Worm (Caenorhabditis elegans) whole organism, dauer: ENCODE measurements around the gene phf-33.

Source experiments
- unc-62 ChIP-seq: sonication (generic microtip); optimal IDR thresholded peaks from 2 replicates; lab custom pipeline; 2017; ENCODE audit warnings: missing biosample characterization, missing genetic modification reagents, missing genetic modification characterization

Gene phf-33

ce11 chrX:13278876-13279275 is at the start of gene phf-33:
Gene phf-33 (minus strand): TSS chrX:13278976.
- no peak for TF ChIP-seq unc-62 (GFP tag; lab: Kevin White, UChicago)

DNA sequence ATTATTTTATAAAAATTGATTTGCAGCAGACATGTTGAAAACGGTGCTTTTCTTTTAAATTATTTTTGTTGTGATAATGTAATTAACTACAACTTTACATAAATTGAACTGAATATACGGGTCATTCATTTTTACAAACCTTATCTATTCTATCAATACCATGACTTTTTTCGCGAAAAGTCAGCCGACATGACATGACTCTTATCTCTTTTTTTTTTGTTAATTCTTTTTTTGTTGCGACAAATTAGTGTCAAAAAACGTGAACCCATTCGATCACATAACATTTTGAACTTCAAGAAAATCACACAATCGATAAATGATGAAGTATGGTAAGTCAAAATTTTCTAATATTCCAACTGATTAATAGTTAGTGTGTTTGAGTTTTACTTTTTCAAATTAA is 49.3 kb upstream of the phf-33 start, which contains the start of gene sir-2.2:
sir-2.2 (plus strand) TSS at position 34 of the 400 bp plus-strand sequence.
- no peak for TF ChIP-seq unc-62 (GFP tag; lab: Kevin White, UChicago)

DNA sequence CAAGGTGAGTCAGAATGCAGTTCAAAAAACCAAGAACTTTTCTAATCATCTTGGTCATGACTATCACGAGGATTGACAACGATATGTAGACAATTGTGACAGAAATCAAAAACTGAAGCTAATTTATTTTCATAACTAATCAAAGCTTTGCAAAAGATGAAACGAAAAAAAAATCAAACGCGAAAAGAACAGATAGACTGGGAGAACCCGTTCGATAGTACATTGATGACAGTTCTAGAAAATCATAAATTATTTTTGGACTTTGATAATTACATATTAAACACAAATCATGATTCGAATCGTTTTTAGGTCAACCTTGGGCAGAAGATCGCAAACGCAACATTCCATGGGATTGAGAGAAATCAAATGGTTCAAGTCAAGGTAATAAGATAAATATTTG is 46.3 kb upstream of the phf-33 start:
- no peak for TF ChIP-seq unc-62 (GFP tag; lab: Kevin White, UChicago)

ce11 chrX:13324326-13324725 is 45.5 kb upstream of the phf-33 start:
- TF ChIP-seq unc-62 (GFP tag; lab: Kevin White, UChicago), result no peak

DNA sequence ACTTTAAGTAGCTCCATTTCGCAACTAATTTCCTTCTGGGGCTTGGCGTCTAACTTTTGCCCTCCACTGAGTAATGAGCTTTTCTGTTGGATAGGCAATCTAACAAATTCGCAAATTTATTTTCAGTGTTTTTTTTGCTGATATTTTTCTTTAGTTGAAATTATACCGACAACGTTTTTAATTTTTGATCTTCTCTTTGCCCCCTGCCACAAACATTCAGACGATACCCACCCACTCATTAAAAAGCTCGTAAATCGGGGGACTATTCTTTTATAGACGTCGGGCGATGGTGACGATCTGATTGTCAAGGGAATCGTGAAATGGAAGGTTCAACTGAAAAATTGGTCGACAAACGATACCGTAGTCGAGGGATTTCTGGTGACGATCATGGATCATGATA is 44.9 kb upstream of the phf-33 start:
- no peak for TF ChIP-seq unc-62 (GFP tag; lab: Kevin White, UChicago)

ce11 chrX:13322886-13323285 is 44.1 kb upstream of the phf-33 start, which contains the start of gene F46G10.2:
Gene F46G10.2 (plus strand): TSS chrX:13322963.
- TF ChIP-seq unc-62 (GFP tag; lab: Kevin White, UChicago), result no peak

DNA sequence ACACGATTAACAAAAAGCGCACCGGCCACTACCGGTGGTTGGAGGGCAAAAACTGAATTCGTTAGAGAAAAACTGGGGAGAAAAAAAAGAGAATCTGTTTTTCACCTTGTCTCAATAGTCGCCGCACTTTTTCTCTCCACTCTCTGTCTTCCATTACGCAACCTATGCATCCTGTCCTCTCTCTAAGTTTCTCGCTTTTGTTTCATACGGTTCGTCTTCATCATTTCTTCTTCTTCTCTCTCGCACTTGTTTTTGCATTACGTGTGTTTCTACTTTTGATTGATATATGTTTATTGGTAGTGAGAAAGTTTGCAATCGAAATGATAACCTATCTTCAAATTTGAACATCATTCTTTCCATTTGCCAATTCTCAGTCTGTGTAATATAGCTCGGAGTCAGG is 41.8 kb upstream of the phf-33 start:
- TF ChIP-seq unc-62 (GFP tag; lab: Kevin White, UChicago), result no peak

- no peak for TF ChIP-seq unc-62 (GFP tag; lab: Kevin White, UChicago)
Measured at ce11 chrX:13318316-13318715, 39.5 kb upstream of the phf-33 start.

DNA sequence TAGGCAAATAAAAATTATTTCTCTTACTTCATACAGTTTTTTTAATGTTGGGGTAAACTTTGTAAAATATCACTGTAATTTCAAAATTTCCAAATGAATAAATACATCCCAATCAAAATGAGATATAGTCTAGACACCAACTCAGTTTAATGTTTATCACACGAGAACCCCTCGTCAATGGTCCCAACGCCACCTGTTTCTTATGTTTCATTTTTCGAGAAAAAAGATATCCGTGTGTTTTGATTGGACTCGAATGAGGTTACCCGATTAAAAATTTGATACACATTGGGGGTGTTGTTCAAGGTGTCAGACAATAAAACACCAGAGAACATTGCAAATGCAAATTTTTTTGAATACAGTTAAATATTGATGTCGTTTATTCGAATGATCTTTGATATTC is 38.8 kb upstream of the phf-33 start:
- TF ChIP-seq unc-62 (GFP tag; lab: Kevin White, UChicago), result no peak

DNA sequence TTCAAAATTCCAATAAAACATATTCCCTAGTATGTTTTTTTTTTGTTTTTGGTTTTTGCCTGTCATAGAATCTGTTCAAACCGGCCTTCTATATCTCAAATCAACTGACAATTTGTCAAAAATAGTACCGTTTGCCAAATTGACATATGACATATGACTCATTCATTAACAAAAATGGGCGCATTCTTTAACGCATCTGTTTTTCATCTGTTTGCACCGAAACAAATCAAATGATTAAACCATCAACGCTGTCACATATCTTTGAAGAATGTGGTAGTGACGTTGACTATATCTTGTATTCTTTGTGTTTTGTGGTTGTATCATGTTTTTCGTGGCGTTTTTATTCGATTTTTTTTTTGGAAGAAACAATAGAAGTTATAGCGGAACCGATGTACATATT is 36.3 kb upstream of the phf-33 start:
- no peak for TF ChIP-seq unc-62 (GFP tag; lab: Kevin White, UChicago)

DNA sequence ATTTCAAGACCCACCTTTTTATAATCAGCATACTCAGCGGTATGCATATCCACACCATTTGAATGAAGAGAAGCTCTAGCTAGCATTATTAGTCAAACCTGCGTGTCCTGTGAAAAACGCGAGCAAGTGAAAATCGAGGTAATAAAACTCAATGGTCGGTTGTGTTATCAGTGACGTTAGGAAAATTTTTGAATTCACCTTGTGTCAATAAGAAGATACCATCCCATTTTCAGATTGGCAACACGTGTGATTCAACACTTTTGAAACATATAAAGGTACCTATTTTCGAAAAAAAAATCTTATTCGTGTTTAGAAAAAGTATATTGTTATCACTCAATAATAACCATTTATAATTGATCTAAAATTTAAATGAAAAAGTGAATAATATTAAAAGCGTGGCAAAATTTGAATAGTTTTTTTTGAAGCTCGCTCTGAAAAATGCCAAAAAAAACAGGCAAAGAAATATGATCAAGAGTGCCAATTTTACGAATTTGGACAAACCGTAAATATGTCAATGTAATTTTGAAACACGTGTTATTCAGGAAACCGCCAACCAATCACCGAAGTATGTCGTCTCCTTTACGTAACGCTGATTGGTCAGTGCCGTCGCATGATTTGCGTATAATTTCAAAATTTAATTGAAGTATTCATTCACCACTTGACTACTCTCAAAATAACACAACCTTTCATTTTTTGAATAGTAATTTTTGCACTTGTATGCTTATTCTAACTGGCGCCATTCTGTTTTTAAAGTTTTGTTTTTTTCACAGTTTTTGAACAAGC is 33.1 kb upstream of the phf-33 start, which contains the start of gene F46G10.1:
F46G10.1 (minus strand) TSS at position 115 of the 783 bp plus-strand sequence.
- no peak for TF ChIP-seq unc-62 (GFP tag; lab: Kevin White, UChicago)

DNA sequence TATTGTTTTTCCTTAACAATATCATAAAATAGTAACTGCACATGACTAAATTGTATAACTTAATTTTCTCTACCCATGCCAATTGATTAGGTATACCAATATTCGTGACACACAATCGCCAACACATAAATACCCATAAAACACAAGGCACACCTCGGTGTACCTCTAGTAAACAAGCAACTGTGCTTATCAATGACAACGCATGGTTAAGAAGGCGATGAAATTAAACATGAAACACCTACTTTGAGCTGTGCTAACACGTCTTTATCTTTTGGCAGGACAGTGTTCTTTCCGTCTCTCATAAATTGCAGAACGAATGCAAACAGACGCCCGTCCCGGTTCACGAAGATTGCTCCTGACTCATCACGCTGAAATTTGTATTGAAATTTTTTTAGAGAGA is 32.0 kb upstream of the phf-33 start:
- TF ChIP-seq unc-62 (GFP tag; lab: Kevin White, UChicago), result no peak

ce11 chrX:13308745-13309144 is 30.0 kb upstream of the phf-33 start, which contains the start of gene srxa-8:
Gene srxa-8 (minus strand): TSS chrX:13308845.
- TF ChIP-seq unc-62 (GFP tag; lab: Kevin White, UChicago), result no peak

DNA sequence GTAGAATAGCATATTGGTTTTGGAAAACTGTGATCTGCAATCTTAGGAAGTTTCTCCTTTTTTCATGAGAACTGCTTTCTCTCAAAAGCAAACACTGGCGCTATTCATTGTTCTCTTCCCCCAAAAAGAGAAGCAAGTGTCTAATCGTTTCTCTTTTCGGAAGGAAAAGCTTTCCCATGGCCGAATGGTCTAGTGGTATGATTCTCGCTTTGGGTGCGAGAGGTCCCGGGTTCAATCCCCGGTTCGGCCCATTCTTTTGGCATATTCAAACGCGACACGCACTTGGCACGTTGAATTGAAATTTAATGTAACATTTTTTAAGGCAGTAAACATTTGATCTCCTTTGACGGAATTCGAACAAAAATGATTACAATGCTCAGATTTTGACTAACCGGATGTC is 29.1 kb upstream of the phf-33 start:
- TF ChIP-seq unc-62 (GFP tag; lab: Kevin White, UChicago), result no peak

ce11 chrX:13306869-13307446 is 28.2 kb upstream of the phf-33 start:
- no peak for TF ChIP-seq unc-62 (GFP tag; lab: Kevin White, UChicago)

ce11 chrX:13305779-13306178 is 27.0 kb upstream of the phf-33 start, which contains the start of gene srd-43:
Gene srd-43 (minus strand): TSS chrX:13305844.
- TF ChIP-seq unc-62 (GFP tag; lab: Kevin White, UChicago), result no peak

DNA sequence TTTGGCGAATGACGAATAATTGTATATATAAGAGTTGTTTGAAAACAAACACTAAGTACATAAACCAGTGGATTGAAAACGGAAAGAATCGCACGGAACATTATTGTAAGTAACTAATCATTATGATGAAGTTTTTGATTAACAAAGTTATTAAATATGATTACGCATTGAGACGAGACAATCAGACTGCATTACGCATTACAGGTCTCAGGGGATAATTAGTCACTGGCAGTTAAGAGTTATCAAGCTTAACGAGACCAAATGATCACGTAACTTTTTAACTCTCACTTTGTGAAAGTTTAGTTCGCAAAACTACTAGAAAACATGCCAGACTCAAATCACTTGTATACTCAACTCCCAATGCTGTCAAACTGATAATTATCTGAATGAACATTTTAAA is 24.6 kb upstream of the phf-33 start, which contains the start of gene srd-42:
srd-42 (minus strand) TSS at position 101 of the 400 bp plus-strand sequence.
- TF ChIP-seq unc-62 (GFP tag; lab: Kevin White, UChicago), result no peak
